Fruit fly (Drosophila melanogaster) Kc167 (cell line): Measurements from ENCODE around the gene Tim9a.

Experiments used
- Myc ChIP-seq: fragments of >200 bp; optimal IDR thresholded peaks from 2 replicates; lab custom pipeline; 2017; ENCODE audit warnings: missing external identifiers
- Sin3A ChIP-seq: fragments of >200 bp; optimal IDR thresholded peaks from 2 replicates; lab custom pipeline; 2018; ENCODE audit warnings: missing external identifiers
- h ChIP-seq: fragments of >200 bp; optimal IDR thresholded peaks from 3 replicates; lab custom pipeline; 2018; ENCODE audit warnings: missing external identifiers
- insv ChIP-seq: fragments of >200 bp; optimal IDR thresholded peaks from 3 replicates; lab custom pipeline; 2018; ENCODE audit warnings: missing external identifiers
- psq ChIP-seq: fragments of >200 bp; optimal IDR thresholded peaks from 2 replicates; lab custom pipeline; 2017; ENCODE audit warnings: missing external identifiers
- ttk ChIP-seq: sonication (Bioruptor generic); optimal IDR thresholded peaks from 2 replicates; lab custom pipeline; 2017; ENCODE audit warnings: missing external identifiers

DNA sequence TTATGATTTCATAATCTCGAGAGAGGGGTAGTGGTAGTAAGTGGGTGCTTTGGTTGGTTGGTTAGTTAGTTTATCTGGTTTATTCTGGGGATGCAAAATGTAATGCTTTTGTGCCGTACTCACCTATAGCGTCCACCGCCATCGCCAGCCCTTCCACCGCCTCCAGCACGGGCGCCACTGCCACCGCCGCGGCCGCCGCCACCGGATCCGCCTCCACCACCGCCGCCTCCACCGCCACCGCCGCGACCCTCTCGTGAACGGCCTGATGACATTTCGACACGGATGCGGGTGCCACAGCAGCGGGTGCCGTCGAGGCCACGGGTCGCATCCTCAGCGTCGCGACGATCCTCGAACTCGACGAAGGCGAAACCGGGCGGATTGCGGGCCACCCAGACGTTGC lies 833 bp upstream of the Tim9a start:
- TF ChIP-seq Myc (lab: Kevin White, UChicago) (no peak), Sin3A (lab: Kevin White, UChicago) (no peak), psq (lab: Kevin White, UChicago) (no peak), h (lab: Kevin White, UChicago) (no peak), ttk (lab: Kevin White, UChicago) (no peak), insv (lab: Kevin White, UChicago) (no peak)
